Fruit fly (Drosophila melanogaster) whole organism, wandering third instar larva: ENCODE measurements around the gene dyw.

Source experiments
- Abd-B ChIP-seq: fragments of >200 bp; optimal IDR thresholded peaks from 2 replicates; lab custom pipeline; 2017; ENCODE audit warnings: missing biosample characterization, missing genetic modification characterization
- CG32264 ChIP-seq: fragments of 200-800 bp; sonication (Bioruptor generic); optimal IDR thresholded peaks from 2 replicates; lab custom pipeline; 2016; ENCODE audit warnings: missing biosample characterization, missing genetic modification characterization
- CG9705 ChIP-seq: fragments of 200-800 bp; sonication (Bioruptor generic); optimal IDR thresholded peaks from 2 replicates; lab custom pipeline; 2018; ENCODE audit warnings: missing biosample characterization, mild to moderate bottlenecking, missing genetic modification characterization
- CrebA ChIP-seq: fragments of 200-800 bp; sonication (Bioruptor generic); optimal IDR thresholded peaks from 2 replicates; lab custom pipeline; 2016; ENCODE audit warnings: missing biosample characterization, mild to moderate bottlenecking, missing genetic modification characterization, borderline replicate concordance
- Dfd ChIP-seq: fragments of >200 bp; optimal IDR thresholded peaks from 2 replicates; lab custom pipeline; 2017; ENCODE audit warnings: missing biosample characterization, missing genetic modification characterization
- Dif ChIP-seq: fragments of 200-275, 200-300 bp; sonication (Bioruptor generic); optimal IDR thresholded peaks from 2 replicates; lab custom pipeline; 2018; ENCODE audit warnings: missing biosample characterization, missing genetic modification characterization; ENCODE audit not compliant: partially characterized antibody
- GATAd ChIP-seq: sonication (Bioruptor generic); optimal IDR thresholded peaks from 2 replicates; lab custom pipeline; 2016; ENCODE audit warnings: missing biosample characterization, missing genetic modification characterization
- HLH106 ChIP-seq: fragments of 200-800 bp; optimal IDR thresholded peaks from 3 replicates; lab custom pipeline; 2019; ENCODE audit warnings: missing biosample characterization, mild to moderate bottlenecking, missing genetic modification characterization, moderate library complexity
- Hnf4 ChIP-seq: fragments of 200-800 bp; sonication (Bioruptor generic); optimal IDR thresholded peaks from 2 replicates; lab custom pipeline; 2016; ENCODE audit warnings: missing biosample characterization, mild to moderate bottlenecking, missing genetic modification characterization
- Hr78 ChIP-seq: fragments of >200 bp; optimal IDR thresholded peaks from 2 replicates; lab custom pipeline; 2017; ENCODE audit warnings: missing biosample characterization, missing genetic modification characterization
- Hr83 ChIP-seq: fragments of 200-300 bp; sonication (Bioruptor generic); optimal IDR thresholded peaks from 2 replicates; lab custom pipeline; 2016; ENCODE audit warnings: missing biosample characterization, mild to moderate bottlenecking, missing genetic modification characterization, moderate library complexity; ENCODE audit not compliant: poor library complexity, severe bottlenecking
- Jra ChIP-seq: sonication (Bioruptor generic); optimal IDR thresholded peaks from 2 replicates; lab custom pipeline; 2016; ENCODE audit warnings: missing biosample characterization, missing genetic modification characterization
- Mio ChIP-seq: sonication (Bioruptor generic); optimal IDR thresholded peaks from 2 replicates; lab custom pipeline; 2016; ENCODE audit warnings: missing biosample characterization, missing genetic modification characterization
- Myc ChIP-seq: fragments of >200 bp; optimal IDR thresholded peaks from 2 replicates; lab custom pipeline; 2017
- N ChIP-seq: fragments of >200 bp; optimal IDR thresholded peaks from 2 replicates; lab custom pipeline; 2018; ENCODE audit warnings: missing biosample characterization, missing external identifiers, missing genetic modification characterization
- OdsH ChIP-seq: fragments of 200-800 bp; sonication (Bioruptor generic); optimal IDR thresholded peaks from 2 replicates; lab custom pipeline; 2016; ENCODE audit warnings: missing biosample characterization, mild to moderate bottlenecking, missing genetic modification characterization
- Rel ChIP-seq, 2 experiments: fragments of 200-800 bp; sonication (Bioruptor generic) in 1 of 2; optimal IDR thresholded peaks; 2 replicates in 1 of 2; 3 replicates in 1 of 2; lab custom pipeline; 2016 to 2019; ENCODE audit warnings: mild to moderate bottlenecking in 2 of 2, missing biosample characterization in 2 of 2, missing genetic modification characterization in 2 of 2, moderate library complexity in 1 of 2
- Sp1 ChIP-seq: fragments of 200-800 bp; sonication (Bioruptor generic); optimal IDR thresholded peaks from 3 replicates; lab custom pipeline; 2019; ENCODE audit warnings: missing biosample characterization, mild to moderate bottlenecking, missing genetic modification characterization, moderate library complexity
- Vsx2 ChIP-seq: fragments of 200-300, 225-300 bp; sonication (Bioruptor generic); optimal IDR thresholded peaks from 2 replicates; lab custom pipeline; 2018; ENCODE audit warnings: missing biosample characterization, missing genetic modification characterization; ENCODE audit not compliant: partially characterized antibody
- br ChIP-seq: fragments of 200-800 bp; sonication (Bioruptor generic); optimal IDR thresholded peaks from 2 replicates; lab custom pipeline; 2016; ENCODE audit warnings: missing biosample characterization, missing genetic modification characterization
- brk ChIP-seq: fragments of 200-800 bp; sonication (Bioruptor generic); optimal IDR thresholded peaks from 2 replicates; lab custom pipeline; 2016; ENCODE audit warnings: missing biosample characterization, mild to moderate bottlenecking, missing genetic modification characterization
- dl ChIP-seq, 2 experiments: fragments of 175-275, 200-275 bp in 1 of 2; fragments of 200-275 bp in 1 of 2; sonication (Bioruptor generic); optimal IDR thresholded peaks; lab custom pipeline; 2018; ENCODE audit warnings: mild to moderate bottlenecking in 2 of 2, missing biosample characterization in 2 of 2, missing genetic modification characterization in 2 of 2, moderate library complexity in 2 of 2; ENCODE audit not compliant: partially characterized antibody in 2 of 2, insufficient read depth in 1 of 2
- dmrt93B ChIP-seq: fragments of 200-800 bp; sonication (Bioruptor generic); optimal IDR thresholded peaks from 2 replicates; lab custom pipeline; 2018; ENCODE audit warnings: missing biosample characterization, mild to moderate bottlenecking, missing genetic modification characterization
- dsf ChIP-seq: sonication (Bioruptor generic); optimal IDR thresholded peaks from 2 replicates; lab custom pipeline; 2016; ENCODE audit warnings: missing biosample characterization, missing genetic modification characterization, borderline replicate concordance
- ey ChIP-seq: fragments of 200-800 bp; sonication (Bioruptor generic); optimal IDR thresholded peaks from 2 replicates; lab custom pipeline; 2016; ENCODE audit warnings: missing biosample characterization, missing genetic modification characterization
- foxo ChIP-seq, 2 experiments: fragments of 200-800 bp; sonication (Bioruptor generic); optimal IDR thresholded peaks; 2 replicates in 1 of 2; 3 replicates in 1 of 2; lab custom pipeline; 2016 to 2017; ENCODE audit warnings: missing biosample characterization in 2 of 2, missing genetic modification characterization in 2 of 2
- fru ChIP-seq: fragments of 200-800 bp; sonication (Bioruptor generic); optimal IDR thresholded peaks from 3 replicates; lab custom pipeline; 2016; ENCODE audit warnings: missing biosample characterization, mild to moderate bottlenecking, missing genetic modification characterization
- h ChIP-seq: fragments of 200-800 bp; sonication (Bioruptor generic); optimal IDR thresholded peaks from 3 replicates; lab custom pipeline; 2016; ENCODE audit warnings: missing biosample characterization, mild to moderate bottlenecking, missing genetic modification characterization
- jim ChIP-seq: fragments of 175-275, 200-325 bp; sonication (Bioruptor generic); optimal IDR thresholded peaks from 2 replicates; lab custom pipeline; 2016; ENCODE audit warnings: missing biosample characterization, mild to moderate bottlenecking, missing genetic modification characterization
- lola ChIP-seq: fragments of >200 bp; optimal IDR thresholded peaks from 2 replicates; lab custom pipeline; 2017; ENCODE audit warnings: missing biosample characterization, missing genetic modification characterization
- pan ChIP-seq: fragments of >200 bp; optimal IDR thresholded peaks from 2 replicates; lab custom pipeline; 2017
- psq ChIP-seq: fragments of 200-800 bp; sonication (Bioruptor generic); optimal IDR thresholded peaks from 3 replicates; lab custom pipeline; 2017; ENCODE audit warnings: missing biosample characterization, mild to moderate bottlenecking, missing genetic modification characterization, moderate library complexity
- rgr ChIP-seq: fragments of 200-800 bp; sonication (Bioruptor generic); optimal IDR thresholded peaks from 3 replicates; lab custom pipeline; 2016; ENCODE audit warnings: missing biosample characterization, mild to moderate bottlenecking, missing genetic modification characterization
- sage ChIP-seq: fragments of 200-800 bp; sonication (Bioruptor generic); optimal IDR thresholded peaks from 2 replicates; lab custom pipeline; 2016; ENCODE audit warnings: missing biosample characterization, mild to moderate bottlenecking, missing genetic modification characterization
- sv ChIP-seq: fragments of 200-800 bp; sonication (Bioruptor generic); optimal IDR thresholded peaks from 3 replicates; lab custom pipeline; 2016; ENCODE audit warnings: missing biosample characterization, missing genetic modification characterization
- tai ChIP-seq: sonication (Bioruptor generic); optimal IDR thresholded peaks from 2 replicates; lab custom pipeline; 2016; ENCODE audit warnings: missing biosample characterization, missing genetic modification characterization
- usp ChIP-seq: fragments of >200 bp; optimal IDR thresholded peaks from 2 replicates; lab custom pipeline; 2017; ENCODE audit warnings: missing biosample characterization, missing genetic modification characterization
- woc ChIP-seq: sonication (Bioruptor generic); optimal IDR thresholded peaks from 2 replicates; lab custom pipeline; 2016; ENCODE audit warnings: missing biosample characterization, mild to moderate bottlenecking, missing genetic modification characterization

Gene dyw

dm6 chrX:2707377-2708090, 13.8 kb upstream of the dyw start, which contains the start of gene CG2680:
TSS of gene CG2680 (minus strand) at chrX:2707427.
- TF ChIP-seq Abd-B (GFP tag; lab: Kevin White, UChicago) = no peak
- TF ChIP-seq Dfd = no peak
- no peak for TF ChIP-seq CG9705 (GFP tag; lab: Kevin White, UChicago)
- no peak for TF ChIP-seq usp (GFP tag; lab: Kevin White, UChicago)
- TF ChIP-seq Rel (GFP tag; optimal IDR thresholded peaks at IDR 0.05; lab: Kevin White, UChicago) = no peak
- TF ChIP-seq Rel (tag; optimal IDR thresholded peaks at IDR 0.05; lab: Kevin White, UChicago) = no peak
- TF ChIP-seq ey = no peak

DNA sequence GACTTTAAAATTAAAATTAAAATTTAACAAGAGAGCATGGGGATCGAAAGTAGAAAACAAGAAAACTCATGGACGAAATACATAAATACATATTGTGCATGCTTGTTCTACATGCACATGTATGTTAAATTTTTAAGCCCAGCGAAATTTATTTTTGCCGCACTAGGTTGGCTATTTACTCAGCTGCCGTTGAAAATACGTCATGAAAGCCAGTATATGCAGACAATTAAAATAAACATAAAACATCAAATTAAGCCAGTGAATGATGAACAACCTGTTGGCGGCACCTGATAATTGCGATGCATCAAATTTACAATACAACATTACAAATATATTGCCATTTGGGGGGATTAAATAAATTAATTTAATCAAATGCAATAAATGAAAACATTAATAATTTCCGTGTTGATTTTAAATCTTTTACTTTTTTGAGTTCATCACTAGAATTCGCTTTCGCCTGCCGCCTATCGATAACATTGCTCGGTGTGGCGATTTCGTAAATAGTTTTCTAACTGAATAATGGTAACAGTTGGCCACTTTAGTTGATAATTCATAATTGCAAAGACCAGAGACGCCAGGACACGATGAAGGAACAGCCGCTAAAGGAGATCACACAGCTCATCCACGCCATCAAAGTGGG, 10.6 kb upstream of the dyw start, which contains the start of gene eIF2Bbeta:
Gene eIF2Bbeta, plus strand, starts transcription at position 438 of the 640 bp plus-strand sequence.
- TF ChIP-seq sage (GFP tag; lab: Kevin White, UChicago) (no peak), Myc (lab: Kevin White, UChicago) (peak; percentile 93)

- TF ChIP-seq Dfd (peak; percentile 97), Hr83 (GFP tag; lab: Kevin White, UChicago) (peak; percentile 100), CG9705 (GFP tag; lab: Kevin White, UChicago) (peak; percentile 100), CG32264 (peak; percentile 100), Vsx2 (GFP tag; lab: Kevin White, UChicago) (no peak), Mio (peak; percentile 99), pan (no peak), Dif (GFP tag; lab: Kevin White, UChicago) (no peak), GATAd (peak; percentile 100), Abd-B (GFP tag; lab: Kevin White, UChicago) (no peak), N (GFP tag; lab: Kevin White, UChicago) (no peak), OdsH (peak; percentile 100), br (GFP tag; lab: Kevin White, UChicago) (peak; percentile 100), Sp1 (GFP tag; lab: Kevin White, UChicago) (peak; percentile 100), foxo (GFP tag; optimal IDR thresholded peaks at IDR 0.05; lab: Kevin White, UChicago) (peak; percentile 100), usp (GFP tag; lab: Kevin White, UChicago) (peak; percentile 53), rgr (GFP tag; lab: Kevin White, UChicago) (peak; percentile 100), dsf (GFP tag; lab: Kevin White, UChicago) (peak; percentile 99), Rel (GFP tag; optimal IDR thresholded peaks at IDR 0.05; lab: Kevin White, UChicago) (peak; percentile 100), Rel (tag; optimal IDR thresholded peaks at IDR 0.05; lab: Kevin White, UChicago) (peak; percentile 99), ey (peak; percentile 100), fru (GFP tag; lab: Kevin White, UChicago) (peak; percentile 100), lola (GFP tag; lab: Kevin White, UChicago) (no peak), Myc (lab: Kevin White, UChicago) (no peak), woc (GFP tag; lab: Kevin White, UChicago) (peak; percentile 100), Jra (GFP tag; lab: Kevin White, UChicago) (peak; percentile 100), Hr78 (GFP tag; lab: Kevin White, UChicago) (no peak), psq (GFP tag; lab: Kevin White, UChicago) (peak; percentile 100), sv (GFP tag; lab: Kevin White, UChicago) (peak; percentile 100), h (GFP tag; lab: Kevin White, UChicago) (peak; percentile 100), brk (GFP tag; lab: Kevin White, UChicago) (no peak), CrebA (GFP tag; lab: Kevin White, UChicago) (no peak), tai (GFP tag; lab: Kevin White, UChicago) (no peak), Hnf4 (GFP tag; lab: Kevin White, UChicago) (peak; percentile 100), HLH106 (peak; percentile 100), sage (GFP tag; lab: Kevin White, UChicago) (peak; percentile 100), dl (GFP tag; optimal IDR thresholded peaks at IDR 0.05; lab: Kevin White, UChicago; ENCODE audit: insufficient read depth in 1 of 2, partially characterized antibody in 2 of 2) (no peak), dmrt93B (GFP tag; lab: Kevin White, UChicago) (peak; percentile 100), jim (GFP tag; lab: Kevin White, UChicago) (peak; percentile 99)
- TF ChIP-seq, all 38 proteins: peak for 26
These were observed 10.0 kb upstream of the dyw start, which contains the start of gene Ugalt for dm6 chrX:2703693-2704092. TSS of gene Ugalt (minus strand) at chrX:2703852.
